Worm (Caenorhabditis elegans): ENCODE data around the gene T10B10.9.

ce11 chrX:15146415-15147210 lies 17.6 kb upstream of the T10B10.9 start:
- TF ChIP-seq bed-1 (GFP tag; IDR thresholded peaks at IDR 0.05) (no peak), him-1 (tag; optimal IDR thresholded peaks at IDR 0.05) (peak; percentile 64), Y79H2A.3 (GFP tag; conservative IDR thresholded peaks at IDR 0.05) (no peak)
